Worm (Caenorhabditis elegans) whole organism, midembryonic: ENCODE measurements around the gene W06B4.1.

Experiments
- T22C8.4 ChIP-seq: fragments of 200-800 bp; sonication (Bioruptor generic); IDR thresholded peaks from 2 replicates; pipeline ENCODE4 v1.3.6; 2022; ENCODE audit warnings: missing genetic modification characterization, missing compliant biosample characterization
- flt-1 ChIP-seq: fragments of 200-800 bp; sonication (Bioruptor generic); IDR thresholded peaks from 2 replicates; pipeline ENCODE4 v1.3.6; 2022; ENCODE audit warnings: missing genetic modification characterization, missing compliant biosample characterization
- ref-1 ChIP-seq: fragments of 200-800 bp; sonication (Bioruptor generic); conservative IDR thresholded peaks from 2 replicates; pipeline ENCODE4 v1.3.6; 2022; ENCODE audit warnings: missing genetic modification reagents, missing genetic modification characterization, missing compliant biosample characterization
- ztf-29 ChIP-seq: fragments of 200-800 bp; sonication (Bioruptor generic); IDR thresholded peaks from 2 replicates; pipeline ENCODE4 v1.3.6; 2022; ENCODE audit warnings: missing genetic modification reagents, missing genetic modification characterization, missing compliant biosample characterization

- TF ChIP-seq ref-1 (GFP tag; lab: Robert Waterston, UW) (no peak), T22C8.4 (no peak), flt-1 (GFP tag; lab: Robert Waterston, UW) (no peak), ztf-29 (GFP tag; lab: Robert Waterston, UW) (no peak)
Measured at ce11 chrII:4470972-4471645, at the start of gene W06B4.1.
